Fruit fly (Drosophila melanogaster) whole organism, embryonic: ENCODE data around the gene Acat2.

Experiments used
- Adf1 ChIP-seq: fragments of 200-800 bp; sonication (Bioruptor generic); IDR thresholded peaks from 2 replicates; pipeline ENCODE4 v1.3.6; 2022; ENCODE audit warnings: missing biosample characterization, missing genetic modification characterization
- Atf-2 ChIP-seq: fragments of 200-800 bp; sonication (Bioruptor generic); optimal IDR thresholded peaks from 2 replicates; lab custom pipeline; 2016; ENCODE audit warnings: missing biosample characterization, missing genetic modification characterization
- Bdp1 ChIP-seq: fragments of 200-800 bp; sonication (Bioruptor generic); optimal IDR thresholded peaks from 3 replicates; lab custom pipeline; 2016; ENCODE audit warnings: missing biosample characterization, missing genetic modification characterization
- Bteb2 ChIP-seq: fragments of 200-800 bp; sonication (Bioruptor generic); optimal IDR thresholded peaks from 2 replicates; lab custom pipeline; 2016; ENCODE audit warnings: missing biosample characterization, missing genetic modification characterization
- CG11695 ChIP-seq: fragments of 200-800 bp; sonication (Bioruptor generic); IDR thresholded peaks from 3 replicates; pipeline ENCODE4 v1.3.6; 2022; ENCODE audit warnings: missing biosample characterization, missing genetic modification characterization
- CG12744 ChIP-seq: fragments of 200-800 bp; sonication (Bioruptor generic); optimal IDR thresholded peaks from 2 replicates; lab custom pipeline; 2016; ENCODE audit warnings: missing biosample characterization, missing genetic modification characterization
- CG13775 ChIP-seq: fragments of 200-800 bp; sonication (Bioruptor generic); optimal IDR thresholded peaks from 3 replicates; lab custom pipeline; 2017; ENCODE audit warnings: missing biosample characterization, mild to moderate bottlenecking, missing genetic modification characterization
- CG15696 ChIP-seq: fragments of 200-800 bp; sonication (Bioruptor generic); optimal IDR thresholded peaks from 2 replicates; lab custom pipeline; 2019; ENCODE audit warnings: missing biosample characterization, mild to moderate bottlenecking, missing genetic modification characterization, moderate library complexity
- CG1647 ChIP-seq: fragments of 200-800 bp; sonication (Bioruptor generic); optimal IDR thresholded peaks from 3 replicates; lab custom pipeline; 2016; ENCODE audit warnings: missing biosample characterization, missing genetic modification characterization
- CG16779 ChIP-seq: fragments of 200-800 bp; sonication (Bioruptor generic); IDR thresholded peaks from 2 replicates; pipeline ENCODE4 v1.3.6; 2022; ENCODE audit warnings: missing biosample characterization, missing genetic modification characterization
- CG17359 ChIP-seq: fragments of 200-800 bp; sonication (Bioruptor generic); optimal IDR thresholded peaks from 3 replicates; lab custom pipeline; 2018; ENCODE audit warnings: missing biosample characterization, mild to moderate bottlenecking, missing genetic modification characterization, moderate library complexity
- CG17829 ChIP-seq: fragments of 200-800 bp; optimal IDR thresholded peaks from 2 replicates; lab custom pipeline; 2019; ENCODE audit warnings: missing biosample characterization, mild to moderate bottlenecking, missing genetic modification characterization, moderate library complexity
- CG2889 ChIP-seq: fragments of 200-800 bp; sonication (Bioruptor generic); IDR thresholded peaks from 3 replicates; pipeline ENCODE4 v1.3.6; 2022; ENCODE audit warnings: missing biosample characterization, missing genetic modification characterization
- CG42726 ChIP-seq: fragments of 200-800 bp; sonication (Bioruptor generic); IDR thresholded peaks from 2 replicates; pipeline ENCODE4 v1.3.6; 2022; ENCODE audit warnings: missing biosample characterization, missing genetic modification characterization; ENCODE audit not compliant: partially characterized antibody
- CG4820 ChIP-seq: fragments of 200-800 bp; sonication (Bioruptor generic); optimal IDR thresholded peaks from 3 replicates; lab custom pipeline; 2016; ENCODE audit warnings: missing biosample characterization, missing genetic modification characterization
- CG6765 ChIP-seq: fragments of 200-800 bp; sonication (Bioruptor generic); optimal IDR thresholded peaks from 3 replicates; lab custom pipeline; 2017; ENCODE audit warnings: missing biosample characterization, mild to moderate bottlenecking, missing genetic modification characterization
- CG6854 ChIP-seq: fragments of 200-800 bp; sonication (Bioruptor generic); optimal IDR thresholded peaks from 3 replicates; lab custom pipeline; 2017; ENCODE audit warnings: missing biosample characterization, mild to moderate bottlenecking, missing genetic modification characterization
- CG9437 ChIP-seq: fragments of 200-800 bp; sonication (Bioruptor generic); optimal IDR thresholded peaks from 2 replicates; lab custom pipeline; 2018; ENCODE audit warnings: missing biosample characterization, mild to moderate bottlenecking, missing genetic modification characterization
- Chrac-16 ChIP-seq: fragments of 200-800 bp; sonication (Bioruptor generic); optimal IDR thresholded peaks from 3 replicates; lab custom pipeline; 2016; ENCODE audit warnings: missing biosample characterization, missing genetic modification characterization
- CkIIα-i1 ChIP-seq: fragments of 200-800 bp; sonication (Bioruptor generic); IDR thresholded peaks from 2 replicates; pipeline ENCODE4 v1.3.6; 2022; ENCODE audit warnings: missing biosample characterization, missing genetic modification characterization
- CrebB ChIP-seq: fragments of 200-800 bp; sonication (Bioruptor generic); optimal IDR thresholded peaks from 3 replicates; lab custom pipeline; 2018; ENCODE audit warnings: missing biosample characterization, mild to moderate bottlenecking, missing genetic modification characterization
- Dbx ChIP-seq: fragments of 200-800 bp; sonication (Bioruptor generic); IDR thresholded peaks from 3 replicates; pipeline ENCODE4 v1.3.6; 2022; ENCODE audit warnings: missing biosample characterization, missing genetic modification characterization
- Dp ChIP-seq: fragments of 200-800 bp; sonication (Bioruptor generic); optimal IDR thresholded peaks from 2 replicates; lab custom pipeline; 2018; ENCODE audit warnings: missing biosample characterization, mild to moderate bottlenecking, missing genetic modification characterization, moderate library complexity
- Hmr ChIP-seq: fragments of 200-800 bp; sonication (Bioruptor generic); optimal IDR thresholded peaks from 3 replicates; lab custom pipeline; 2017; ENCODE audit warnings: mild to moderate bottlenecking, missing biosample characterization, missing genetic modification reagents, missing genetic modification characterization
- Kr ChIP-seq: fragments of 200-800 bp; sonication (Bioruptor generic); optimal IDR thresholded peaks from 2 replicates; lab custom pipeline; 2017; ENCODE audit warnings: missing biosample characterization, mild to moderate bottlenecking, missing genetic modification characterization
- Lhr ChIP-seq: fragments of 200-800 bp; sonication (Bioruptor generic); optimal IDR thresholded peaks from 3 replicates; lab custom pipeline; 2017; ENCODE audit warnings: mild to moderate bottlenecking, missing biosample characterization, missing genetic modification reagents, missing genetic modification characterization
- MBD-R2 ChIP-seq: fragments of 200-800 bp; sonication (Bioruptor generic); IDR thresholded peaks from 2 replicates; pipeline ENCODE4 v1.3.6; 2022; ENCODE audit warnings: missing biosample characterization, missing genetic modification characterization
- MESR4 ChIP-seq: fragments of 200-800 bp; sonication (Bioruptor generic); optimal IDR thresholded peaks from 2 replicates; lab custom pipeline; 2018; ENCODE audit warnings: missing biosample characterization, mild to moderate bottlenecking, missing genetic modification characterization, moderate library complexity
- Mad ChIP-seq: fragments of 200-800 bp; sonication (Bioruptor generic); optimal IDR thresholded peaks from 2 replicates; lab custom pipeline; 2016; ENCODE audit warnings: missing biosample characterization, missing genetic modification characterization
- NFAT ChIP-seq: fragments of 200-800 bp; sonication (Bioruptor generic); IDR thresholded peaks from 2 replicates; pipeline ENCODE4 v1.3.6; 2022; ENCODE audit warnings: missing biosample characterization, missing genetic modification characterization
- Scr ChIP-seq: fragments of 200-800 bp; sonication (Bioruptor generic); IDR thresholded peaks from 2 replicates; pipeline ENCODE4 v1.3.6; 2022; ENCODE audit warnings: missing biosample characterization, missing genetic modification characterization; ENCODE audit not compliant: partially characterized antibody
- Sry-β ChIP-seq: fragments of 200-800 bp; sonication (Bioruptor generic); optimal IDR thresholded peaks from 2 replicates; lab custom pipeline; 2018; ENCODE audit warnings: missing biosample characterization, mild to moderate bottlenecking, missing genetic modification characterization, moderate library complexity
- Taf1 ChIP-seq: fragments of 200-800 bp; sonication (Bioruptor generic); IDR thresholded peaks from 2 replicates; pipeline ENCODE4 v1.3.6; 2022; ENCODE audit warnings: missing biosample characterization, missing genetic modification characterization
- Xbp1 ChIP-seq: fragments of 200-800 bp; sonication (Bioruptor generic); optimal IDR thresholded peaks from 3 replicates; lab custom pipeline; 2016; ENCODE audit warnings: missing biosample characterization, mild to moderate bottlenecking, missing genetic modification characterization
- cato ChIP-seq: fragments of 200-800 bp; sonication (Bioruptor generic); optimal IDR thresholded peaks from 2 replicates; lab custom pipeline; 2016; ENCODE audit warnings: missing biosample characterization, missing genetic modification characterization, borderline replicate concordance
- fd102C ChIP-seq: fragments of 200-800 bp; sonication (Bioruptor generic); optimal IDR thresholded peaks from 2 replicates; lab custom pipeline; 2018; ENCODE audit warnings: missing biosample characterization, mild to moderate bottlenecking, missing genetic modification characterization, moderate library complexity
- ftz-f1 ChIP-seq: fragments of 200-800 bp; sonication (Bioruptor generic); optimal IDR thresholded peaks from 2 replicates; lab custom pipeline; 2016; ENCODE audit warnings: missing biosample characterization, missing genetic modification characterization
- gcm2 ChIP-seq: fragments of 200-800 bp; sonication (Bioruptor generic); optimal IDR thresholded peaks from 2 replicates; lab custom pipeline; 2016; ENCODE audit warnings: missing biosample characterization, missing genetic modification characterization
- gfzf ChIP-seq: fragments of 200-800 bp; sonication (Bioruptor generic); optimal IDR thresholded peaks from 2 replicates; lab custom pipeline; 2016; ENCODE audit warnings: missing biosample characterization, mild to moderate bottlenecking, missing genetic modification characterization, moderate library complexity
- hkb ChIP-seq, 2 experiments: fragments of 200-800 bp in 1 of 2; fragments of >200 bp in 1 of 2; sonication (Bioruptor generic) in 1 of 2; IDR thresholded peaks in 1 of 2; optimal IDR thresholded peaks in 1 of 2; 2 replicates each; pipeline versions ENCODE4 v1.3.6 to Lab custom; 2017 to 2022; ENCODE audit warnings: missing biosample characterization in 1 of 2, missing genetic modification characterization in 1 of 2
- kni ChIP-seq: fragments of 200-800 bp; sonication (Bioruptor generic); optimal IDR thresholded peaks from 3 replicates; lab custom pipeline; 2017; ENCODE audit warnings: mild to moderate bottlenecking, missing biosample characterization, missing genetic modification reagents, missing genetic modification characterization
- maf-S ChIP-seq: fragments of 200-800 bp; sonication (Bioruptor generic); optimal IDR thresholded peaks from 2 replicates; lab custom pipeline; 2016; ENCODE audit warnings: missing biosample characterization, missing genetic modification characterization
- nerfin-2 ChIP-seq: fragments of 200-800 bp; sonication (Bioruptor generic); IDR thresholded peaks from 2 replicates; pipeline ENCODE4 v1.3.6; 2022; ENCODE audit warnings: missing biosample characterization, missing genetic modification characterization; ENCODE audit not compliant: partially characterized antibody
- onecut ChIP-seq: fragments of 200-800 bp; sonication (Bioruptor generic); IDR thresholded peaks from 2 replicates; pipeline ENCODE4 v1.3.6; 2022; ENCODE audit warnings: missing biosample characterization, missing genetic modification characterization
- otp ChIP-seq: fragments of 200-800 bp; sonication (Bioruptor generic); IDR thresholded peaks from 3 replicates; pipeline ENCODE4, ENCODE4 v1.3.6; 2022; ENCODE audit warnings: missing biosample characterization, missing genetic modification characterization
- schlank ChIP-seq: fragments of 200-800 bp; sonication (Bioruptor generic); optimal IDR thresholded peaks from 2 replicates; lab custom pipeline; 2018; ENCODE audit warnings: missing biosample characterization, mild to moderate bottlenecking, missing genetic modification characterization
- tup ChIP-seq: fragments of 200-800 bp; sonication (Bioruptor generic); optimal IDR thresholded peaks from 2 replicates; lab custom pipeline; 2016; ENCODE audit warnings: missing biosample characterization, mild to moderate bottlenecking, missing genetic modification characterization, moderate library complexity
- unc-4 ChIP-seq: fragments of 200-800 bp; sonication (Bioruptor generic); IDR thresholded peaks from 2 replicates; pipeline ENCODE4 v1.3.6; 2022; ENCODE audit warnings: missing biosample characterization, missing genetic modification characterization; ENCODE audit not compliant: partially characterized antibody
- zen ChIP-seq: fragments of 200-800 bp; sonication (Bioruptor generic); optimal IDR thresholded peaks from 3 replicates; lab custom pipeline; 2018; ENCODE audit warnings: missing biosample characterization, mild to moderate bottlenecking, missing genetic modification characterization, moderate library complexity

The Acat2 gene

dm6 chr3L:1300076-1300635 lies 2.6 kb upstream of the Acat2 start (continued):
- TF ChIP-seq CrebB (tag; lab: Kevin White, UChicago) (peak; percentile 58), Adf1 (GFP tag; lab: Robert Waterston, UW) (0 out of 2 replicates have a peak, but pooled peaks have one; percentile 7), ftz-f1 (GFP tag; lab: Kevin White, UChicago) (no peak), CG13775 (GFP tag; lab: Kevin White, UChicago) (peak; percentile 72), Mad (GFP tag; lab: Kevin White, UChicago) (peak; percentile 25), Bdp1 (GFP tag; lab: Kevin White, UChicago) (peak; percentile 12), MESR4 (GFP tag; lab: Kevin White, UChicago) (no peak), unc-4 (GFP tag; lab: Robert Waterston, UW) (no peak), Chrac-16 (GFP tag; lab: Kevin White, UChicago) (peak; percentile 68), Dbx (GFP tag; lab: Robert Waterston, UW) (peak; percentile 69; the same call in 2 of the 3 replicates), cato (GFP tag; lab: Kevin White, UChicago) (peak; percentile 34), CG4820 (peak; percentile 73), CkIIα-i1 (GFP tag; lab: Robert Waterston, UW) (no peak), kni (GFP tag; lab: Kevin White, UChicago) (peak; percentile 42), tup (GFP tag; lab: Kevin White, UChicago) (peak; percentile 26), hkb (optimal IDR thresholded peaks at IDR 0.05; lab: Kevin White, UChicago) (no peak), hkb (GFP tag; IDR thresholded peaks at IDR 0.05; lab: Robert Waterston, UW) (peak; percentile 90), Sry-β (GFP tag; lab: Kevin White, UChicago) (no peak), schlank (no peak), Kr (no peak), otp (GFP tag; lab: Robert Waterston, UW) (peak; percentile 69; the same call in 2 of the 3 replicates), gcm2 (GFP tag; lab: Kevin White, UChicago) (peak; percentile 7), CG16779 (GFP tag; lab: Robert Waterston, UW) (no peak), maf-S (GFP tag; lab: Kevin White, UChicago) (no peak), Scr (GFP tag; lab: Robert Waterston, UW) (no peak), CG9437 (GFP tag; lab: Kevin White, UChicago) (peak; percentile 68), CG12744 (no peak), Atf-2 (GFP tag; lab: Kevin White, UChicago) (peak; percentile 30), NFAT (GFP tag; lab: Robert Waterston, UW) (peak; percentile 35; the same call in 1 of the 2 replicates), CG17359 (tag; lab: Kevin White, UChicago) (peak; percentile 87), onecut (peak; percentile 64), CG2889 (GFP tag; lab: Robert Waterston, UW) (peak; percentile 67; the same call in 2 of the 3 replicates), Lhr (peak; percentile 61), zen (peak; percentile 84), Xbp1 (GFP tag; lab: Kevin White, UChicago) (peak; percentile 76), CG15696 (tag; lab: Kevin White, UChicago) (peak; percentile 86), Dp (GFP tag; lab: Kevin White, UChicago) (no peak), CG11695 (GFP tag; lab: Robert Waterston, UW) (peak; percentile 83), Hmr (GFP tag; lab: Kevin White, UChicago) (peak; percentile 79), MBD-R2 (0 out of 2 replicates have a peak, but pooled peaks have one; percentile 46), Taf1 (peak; percentile 39; the same call in 1 of the 2 replicates), CG42726 (GFP tag; lab: Robert Waterston, UW) (no peak), CG6854 (peak; percentile 57), Bteb2 (GFP tag; lab: Kevin White, UChicago) (no peak), CG6765 (peak; percentile 20), nerfin-2 (GFP tag; lab: Robert Waterston, UW) (no peak), CG17829 (peak; percentile 94), CG1647 (GFP tag; lab: Kevin White, UChicago) (no peak), gfzf (GFP tag; lab: Kevin White, UChicago) (no peak), fd102C (GFP tag; lab: Kevin White, UChicago) (peak; percentile 41)
